Fruit fly (Drosophila melanogaster) whole organism, wandering third instar larva: ENCODE results near the gene CG34178.

Experiments
- CG32264 ChIP-seq: fragments of 200-800 bp; sonication (Bioruptor generic); optimal IDR thresholded peaks from 2 replicates; lab custom pipeline; 2016; ENCODE audit warnings: missing biosample characterization, missing genetic modification characterization
- CG9705 ChIP-seq: fragments of 200-800 bp; sonication (Bioruptor generic); optimal IDR thresholded peaks from 2 replicates; lab custom pipeline; 2018; ENCODE audit warnings: missing biosample characterization, mild to moderate bottlenecking, missing genetic modification characterization
- Dfd ChIP-seq: fragments of >200 bp; optimal IDR thresholded peaks from 2 replicates; lab custom pipeline; 2017; ENCODE audit warnings: missing biosample characterization, missing genetic modification characterization
- Dif ChIP-seq: fragments of 200-275, 200-300 bp; sonication (Bioruptor generic); optimal IDR thresholded peaks from 2 replicates; lab custom pipeline; 2018; ENCODE audit warnings: missing biosample characterization, missing genetic modification characterization; ENCODE audit not compliant: partially characterized antibody
- GATAd ChIP-seq: sonication (Bioruptor generic); optimal IDR thresholded peaks from 2 replicates; lab custom pipeline; 2016; ENCODE audit warnings: missing biosample characterization, missing genetic modification characterization
- HLH106 ChIP-seq: fragments of 200-800 bp; optimal IDR thresholded peaks from 3 replicates; lab custom pipeline; 2019; ENCODE audit warnings: missing biosample characterization, mild to moderate bottlenecking, missing genetic modification characterization, moderate library complexity
- Hnf4 ChIP-seq: fragments of 200-800 bp; sonication (Bioruptor generic); optimal IDR thresholded peaks from 2 replicates; lab custom pipeline; 2016; ENCODE audit warnings: missing biosample characterization, mild to moderate bottlenecking, missing genetic modification characterization
- Hr83 ChIP-seq: fragments of 200-300 bp; sonication (Bioruptor generic); optimal IDR thresholded peaks from 2 replicates; lab custom pipeline; 2016; ENCODE audit warnings: missing biosample characterization, mild to moderate bottlenecking, missing genetic modification characterization, moderate library complexity; ENCODE audit not compliant: poor library complexity, severe bottlenecking
- Jra ChIP-seq: sonication (Bioruptor generic); optimal IDR thresholded peaks from 2 replicates; lab custom pipeline; 2016; ENCODE audit warnings: missing biosample characterization, missing genetic modification characterization
- Mio ChIP-seq: sonication (Bioruptor generic); optimal IDR thresholded peaks from 2 replicates; lab custom pipeline; 2016; ENCODE audit warnings: missing biosample characterization, missing genetic modification characterization
- N ChIP-seq: fragments of >200 bp; optimal IDR thresholded peaks from 2 replicates; lab custom pipeline; 2018; ENCODE audit warnings: missing biosample characterization, missing external identifiers, missing genetic modification characterization
- OdsH ChIP-seq: fragments of 200-800 bp; sonication (Bioruptor generic); optimal IDR thresholded peaks from 2 replicates; lab custom pipeline; 2016; ENCODE audit warnings: missing biosample characterization, mild to moderate bottlenecking, missing genetic modification characterization
- Rel ChIP-seq, 2 experiments: fragments of 200-800 bp; sonication (Bioruptor generic) in 1 of 2; optimal IDR thresholded peaks; 2 replicates in 1 of 2; 3 replicates in 1 of 2; lab custom pipeline; 2016 to 2019; ENCODE audit warnings: mild to moderate bottlenecking in 2 of 2, missing biosample characterization in 2 of 2, missing genetic modification characterization in 2 of 2, moderate library complexity in 1 of 2
- Sp1 ChIP-seq: fragments of 200-800 bp; sonication (Bioruptor generic); optimal IDR thresholded peaks from 3 replicates; lab custom pipeline; 2019; ENCODE audit warnings: missing biosample characterization, mild to moderate bottlenecking, missing genetic modification characterization, moderate library complexity
- Vsx2 ChIP-seq: fragments of 200-300, 225-300 bp; sonication (Bioruptor generic); optimal IDR thresholded peaks from 2 replicates; lab custom pipeline; 2018; ENCODE audit warnings: missing biosample characterization, missing genetic modification characterization; ENCODE audit not compliant: partially characterized antibody
- br ChIP-seq: fragments of 200-800 bp; sonication (Bioruptor generic); optimal IDR thresholded peaks from 2 replicates; lab custom pipeline; 2016; ENCODE audit warnings: missing biosample characterization, missing genetic modification characterization
- brk ChIP-seq: fragments of 200-800 bp; sonication (Bioruptor generic); optimal IDR thresholded peaks from 2 replicates; lab custom pipeline; 2016; ENCODE audit warnings: missing biosample characterization, mild to moderate bottlenecking, missing genetic modification characterization
- dmrt93B ChIP-seq: fragments of 200-800 bp; sonication (Bioruptor generic); optimal IDR thresholded peaks from 2 replicates; lab custom pipeline; 2018; ENCODE audit warnings: missing biosample characterization, mild to moderate bottlenecking, missing genetic modification characterization
- dsf ChIP-seq: sonication (Bioruptor generic); optimal IDR thresholded peaks from 2 replicates; lab custom pipeline; 2016; ENCODE audit warnings: missing biosample characterization, missing genetic modification characterization, borderline replicate concordance
- ey ChIP-seq: fragments of 200-800 bp; sonication (Bioruptor generic); optimal IDR thresholded peaks from 2 replicates; lab custom pipeline; 2016; ENCODE audit warnings: missing biosample characterization, missing genetic modification characterization
- foxo ChIP-seq, 2 experiments: fragments of 200-800 bp; sonication (Bioruptor generic); optimal IDR thresholded peaks; 2 replicates in 1 of 2; 3 replicates in 1 of 2; lab custom pipeline; 2016 to 2017; ENCODE audit warnings: missing biosample characterization in 2 of 2, missing genetic modification characterization in 2 of 2
- fru ChIP-seq: fragments of 200-800 bp; sonication (Bioruptor generic); optimal IDR thresholded peaks from 3 replicates; lab custom pipeline; 2016; ENCODE audit warnings: missing biosample characterization, mild to moderate bottlenecking, missing genetic modification characterization
- h ChIP-seq: fragments of 200-800 bp; sonication (Bioruptor generic); optimal IDR thresholded peaks from 3 replicates; lab custom pipeline; 2016; ENCODE audit warnings: missing biosample characterization, mild to moderate bottlenecking, missing genetic modification characterization
- jim ChIP-seq: fragments of 175-275, 200-325 bp; sonication (Bioruptor generic); optimal IDR thresholded peaks from 2 replicates; lab custom pipeline; 2016; ENCODE audit warnings: missing biosample characterization, mild to moderate bottlenecking, missing genetic modification characterization
- pan ChIP-seq: fragments of >200 bp; optimal IDR thresholded peaks from 2 replicates; lab custom pipeline; 2017
- psq ChIP-seq: fragments of 200-800 bp; sonication (Bioruptor generic); optimal IDR thresholded peaks from 3 replicates; lab custom pipeline; 2017; ENCODE audit warnings: missing biosample characterization, mild to moderate bottlenecking, missing genetic modification characterization, moderate library complexity
- rgr ChIP-seq: fragments of 200-800 bp; sonication (Bioruptor generic); optimal IDR thresholded peaks from 3 replicates; lab custom pipeline; 2016; ENCODE audit warnings: missing biosample characterization, mild to moderate bottlenecking, missing genetic modification characterization
- sage ChIP-seq: fragments of 200-800 bp; sonication (Bioruptor generic); optimal IDR thresholded peaks from 2 replicates; lab custom pipeline; 2016; ENCODE audit warnings: missing biosample characterization, mild to moderate bottlenecking, missing genetic modification characterization
- sv ChIP-seq: fragments of 200-800 bp; sonication (Bioruptor generic); optimal IDR thresholded peaks from 3 replicates; lab custom pipeline; 2016; ENCODE audit warnings: missing biosample characterization, missing genetic modification characterization
- tai ChIP-seq: sonication (Bioruptor generic); optimal IDR thresholded peaks from 2 replicates; lab custom pipeline; 2016; ENCODE audit warnings: missing biosample characterization, missing genetic modification characterization
- usp ChIP-seq: fragments of >200 bp; optimal IDR thresholded peaks from 2 replicates; lab custom pipeline; 2017; ENCODE audit warnings: missing biosample characterization, missing genetic modification characterization

CG34178 gene

dm6 chr2L:4403013-4403604, 30.6 kb upstream of the CG34178 start, which contains the start of gene Dim1:
Dim1 (plus strand) TSS chr2L:4403251.
- TF ChIP-seq fru (GFP tag; lab: Kevin White, UChicago) (no peak), foxo (GFP tag; optimal IDR thresholded peaks at IDR 0.05; lab: Kevin White, UChicago) (no peak), Jra (GFP tag; lab: Kevin White, UChicago) (no peak), Dif (GFP tag; lab: Kevin White, UChicago) (no peak), Hr83 (GFP tag; lab: Kevin White, UChicago) (peak; percentile 35), Rel (GFP tag; optimal IDR thresholded peaks at IDR 0.05; lab: Kevin White, UChicago) (no peak), Rel (tag; optimal IDR thresholded peaks at IDR 0.05; lab: Kevin White, UChicago) (peak; percentile 84), h (no peak), GATAd (GFP tag; lab: Kevin White, UChicago) (no peak), rgr (GFP tag; lab: Kevin White, UChicago) (no peak), tai (GFP tag; lab: Kevin White, UChicago) (no peak), sage (no peak), usp (no peak), CG9705 (GFP tag; lab: Kevin White, UChicago) (peak; percentile 35), brk (no peak), dmrt93B (GFP tag; lab: Kevin White, UChicago) (no peak), CG32264 (GFP tag; lab: Kevin White, UChicago) (no peak), sv (GFP tag; lab: Kevin White, UChicago) (no peak), Mio (GFP tag; lab: Kevin White, UChicago) (no peak)

DNA sequence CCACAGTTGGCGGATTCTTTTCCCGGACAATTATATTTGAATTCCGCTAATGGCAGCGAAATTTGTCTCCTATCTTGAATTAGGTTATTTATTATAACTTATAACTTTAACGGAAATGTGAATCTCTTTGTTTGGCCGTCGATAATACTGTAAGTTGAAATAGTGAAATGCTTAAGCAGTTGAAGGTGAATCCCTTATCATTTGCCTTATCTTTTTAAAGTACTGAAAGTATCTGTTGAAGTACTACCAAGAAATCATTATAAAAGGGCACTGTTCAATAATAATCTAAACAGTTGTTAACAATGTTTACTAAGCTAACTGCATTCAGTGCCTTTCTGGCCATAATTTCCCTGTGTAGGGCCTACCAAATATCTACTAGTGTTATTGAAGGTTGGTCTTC, 22.9 kb upstream of the CG34178 start, which contains the start of gene CG43055:
CG43055 (plus strand) TSS at position 301 of the 400 bp plus-strand sequence.
- TF ChIP-seq OdsH (GFP tag; lab: Kevin White, UChicago) = no peak
- TF ChIP-seq HLH106 = no peak
- no peak for TF ChIP-seq ey (GFP tag; lab: Kevin White, UChicago)
- no peak for TF ChIP-seq sage
- no peak for TF ChIP-seq dsf
- TF ChIP-seq rgr (GFP tag; lab: Kevin White, UChicago) = no peak
- TF ChIP-seq Dfd (GFP tag; lab: Kevin White, UChicago) = no peak
- no peak for TF ChIP-seq psq
- TF ChIP-seq CG32264 (GFP tag; lab: Kevin White, UChicago) = no peak
- TF ChIP-seq CG9705 (GFP tag; lab: Kevin White, UChicago) = no peak

DNA sequence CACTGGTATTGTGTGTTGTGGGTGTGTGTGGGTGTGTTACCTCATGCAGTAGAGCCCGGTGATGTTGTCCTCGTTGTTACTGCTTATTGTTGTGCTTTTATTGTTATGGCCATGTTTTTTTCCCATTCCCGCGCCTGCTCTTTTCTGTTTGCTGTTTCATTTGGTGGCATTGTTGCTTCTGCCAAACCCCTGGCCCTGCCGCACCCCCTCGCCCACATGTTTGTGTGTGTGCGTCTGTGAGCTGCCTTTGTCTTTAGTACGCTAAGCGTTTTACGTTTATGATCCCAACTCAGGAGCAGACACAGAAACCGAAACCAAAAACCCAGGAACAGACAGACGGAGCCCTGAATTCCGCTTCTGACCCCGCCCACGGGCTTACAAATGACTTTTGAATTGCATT, 19.6 kb upstream of the CG34178 start:
- TF ChIP-seq Dfd (GFP tag; lab: Kevin White, UChicago) (no peak), jim (GFP tag; lab: Kevin White, UChicago) (no peak)

dm6 chr2L:4416089-4416488, 17.6 kb upstream of the CG34178 start:
- peak in 1 of 2 experiments; percentile 1 for TF ChIP-seq foxo (GFP tag; optimal IDR thresholded peaks at IDR 0.05; lab: Kevin White, UChicago)
- TF ChIP-seq ey (GFP tag; lab: Kevin White, UChicago) = peak; percentile 13
- TF ChIP-seq fru (GFP tag; lab: Kevin White, UChicago) = peak; percentile 1
- no peak for TF ChIP-seq usp

DNA sequence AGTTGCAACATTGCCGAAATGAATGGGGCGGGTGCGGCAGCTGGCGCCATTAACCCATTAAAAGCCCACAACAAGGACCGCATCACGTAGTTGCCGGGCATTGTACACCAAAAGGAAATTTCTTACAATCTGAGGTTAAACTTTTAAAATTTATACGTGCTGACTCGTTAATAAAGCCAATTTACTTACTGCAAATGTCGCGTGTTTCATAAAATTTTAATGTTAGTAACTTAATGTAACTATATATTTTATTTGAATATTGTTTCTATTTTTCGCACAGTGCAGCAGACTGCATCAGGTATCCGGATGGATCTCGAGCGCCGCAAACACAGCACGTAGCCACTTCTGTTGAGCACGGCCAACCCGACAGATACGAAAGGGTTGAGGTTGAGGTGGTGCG, 16.8 kb upstream of the CG34178 start:
- peak; percentile 8 for TF ChIP-seq OdsH (GFP tag; lab: Kevin White, UChicago)
- peak; percentile 21 for TF ChIP-seq ey (GFP tag; lab: Kevin White, UChicago)
- no peak for TF ChIP-seq Hnf4 (GFP tag; lab: Kevin White, UChicago)
- no peak for TF ChIP-seq usp
- TF ChIP-seq foxo (GFP tag; optimal IDR thresholded peaks at IDR 0.05; lab: Kevin White, UChicago) = peak in 1 of 2 experiments; percentile 32
- TF ChIP-seq h = peak; percentile 18
- peak; percentile 30 for TF ChIP-seq fru (GFP tag; lab: Kevin White, UChicago)
- TF ChIP-seq Sp1 (GFP tag; lab: Kevin White, UChicago) = peak; percentile 47
- TF ChIP-seq HLH106 = peak; percentile 50

DNA sequence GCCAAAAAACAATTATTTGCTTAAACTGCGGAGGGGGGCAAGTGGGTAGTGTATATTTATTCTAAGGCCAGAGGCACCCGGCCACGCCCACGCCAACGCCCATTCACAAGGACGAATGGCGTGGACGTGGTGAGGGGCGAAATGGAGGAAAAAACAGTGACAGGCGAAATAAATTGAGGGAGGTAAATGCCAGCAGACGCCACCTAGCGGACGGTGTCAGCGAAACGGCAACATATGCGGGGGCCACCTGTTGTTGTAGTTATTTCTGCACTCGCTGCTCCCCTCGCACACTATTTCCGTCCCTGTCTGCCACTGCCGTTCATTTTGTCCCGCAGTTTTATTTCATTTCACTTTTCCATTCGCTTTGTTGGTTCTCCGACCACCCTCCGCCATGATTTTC, 15.7 kb upstream of the CG34178 start:
- TF ChIP-seq brk = no peak
- TF ChIP-seq br = no peak
- TF ChIP-seq jim (GFP tag; lab: Kevin White, UChicago) = no peak
- no peak for TF ChIP-seq CG9705 (GFP tag; lab: Kevin White, UChicago)
- no peak for TF ChIP-seq sv (GFP tag; lab: Kevin White, UChicago)
- TF ChIP-seq foxo (GFP tag; optimal IDR thresholded peaks at IDR 0.05; lab: Kevin White, UChicago) = no peak
- no peak for TF ChIP-seq pan (lab: Kevin White, UChicago)
- TF ChIP-seq Vsx2 (GFP tag; lab: Kevin White, UChicago) = no peak
- no peak for TF ChIP-seq N (GFP tag; lab: Kevin White, UChicago)
- no peak for TF ChIP-seq Jra (GFP tag; lab: Kevin White, UChicago)
- no peak for TF ChIP-seq Dif (GFP tag; lab: Kevin White, UChicago)
- TF ChIP-seq, all 38 proteins: peak for 0
